Fruit fly (Drosophila melanogaster): ENCODE data around the gene yip2.

The yip2 gene

dm6 chr2L:9894871-9895364, 20.1 kb upstream of the yip2 start, which contains the start of gene Bka (continued):
- peak; percentile 91 for TF ChIP-seq dm (GFP tag; optimal IDR thresholded peaks at IDR 0.05)
- TF ChIP-seq ERR (GFP tag; optimal IDR thresholded peaks at IDR 0.05): peak; percentile 0
- no peak for TF ChIP-seq hkb (optimal IDR thresholded peaks at IDR 0.05)
- TF ChIP-seq hkb (GFP tag; IDR thresholded peaks at IDR 0.05): peak; percentile 59
- peak; percentile 79 for TF ChIP-seq Sry-δ (GFP tag; optimal IDR thresholded peaks at IDR 0.05)
- TF ChIP-seq en (GFP tag; optimal IDR thresholded peaks at IDR 0.05): no peak
- TF ChIP-seq stc (GFP tag; IDR thresholded peaks at IDR 0.05): no peak
- peak; percentile 56 for TF ChIP-seq CTCF (GFP tag; optimal IDR thresholded peaks at IDR 0.05)
- TF ChIP-seq NFAT (GFP tag; IDR thresholded peaks at IDR 0.05): peak; percentile 69; the same call in 1 of the 2 replicates
- no peak for TF ChIP-seq tin (GFP tag; optimal IDR thresholded peaks at IDR 0.05)
- TF ChIP-seq CG10462 (GFP tag; optimal IDR thresholded peaks at IDR 0.05): no peak
- peak; percentile 15 for TF ChIP-seq Mad (GFP tag; optimal IDR thresholded peaks at IDR 0.05)
- TF ChIP-seq CG7357 (GFP tag; IDR thresholded peaks at IDR 0.05): no peak
- TF ChIP-seq gsb-n (tag; optimal IDR thresholded peaks at IDR 0.05): peak; percentile 66
- TF ChIP-seq chif (GFP tag; optimal IDR thresholded peaks at IDR 0.05): no peak
- TF ChIP-seq CG11456 (GFP tag; IDR thresholded peaks at IDR 0.05): no peak
- TF ChIP-seq phol (tag; optimal IDR thresholded peaks at IDR 0.05): peak; percentile 100
- peak; percentile 39 for TF ChIP-seq Dek (tag; optimal IDR thresholded peaks at IDR 0.05)
- TF ChIP-seq pita (GFP tag; optimal IDR thresholded peaks at IDR 0.05): no peak
- no peak for TF ChIP-seq sim (GFP tag; IDR thresholded peaks at IDR 0.05)
- TF ChIP-seq NK7.1 (GFP tag; optimal IDR thresholded peaks at IDR 0.05): no peak
- peak; percentile 47 for TF ChIP-seq Fer3 (tag; optimal IDR thresholded peaks at IDR 0.05)
- no peak for TF ChIP-seq br (optimal IDR thresholded peaks at IDR 0.05)
- peak; percentile 72 for TF ChIP-seq Vsx1 (GFP tag; optimal IDR thresholded peaks at IDR 0.05)
- no peak for TF ChIP-seq tgo (GFP tag; IDR thresholded peaks at IDR 0.05)
- TF ChIP-seq MTF-1 (GFP tag; optimal IDR thresholded peaks at IDR 0.05; ENCODE audit: borderline replicate concordance): peak; percentile 51
- peak; percentile 78 for TF ChIP-seq CG1603 (tag; optimal IDR thresholded peaks at IDR 0.05)
- TF ChIP-seq kah (GFP tag; optimal IDR thresholded peaks at IDR 0.05): peak; percentile 45
- TF ChIP-seq CG1529 (GFP tag; optimal IDR thresholded peaks at IDR 0.05): peak; percentile 26
- TF ChIP-seq CG12942 (GFP tag; optimal IDR thresholded peaks at IDR 0.05): no peak
- TF ChIP-seq Scr (GFP tag; IDR thresholded peaks at IDR 0.05; ENCODE audit: partially characterized antibody): peak; percentile 99
- peak; percentile 33; the same call in 1 of the 2 replicates for TF ChIP-seq Atf6 (GFP tag; IDR thresholded peaks at IDR 0.05)
- peak; percentile 49 for TF ChIP-seq CG12155 (GFP tag; optimal IDR thresholded peaks at IDR 0.05)
- no peak for TF ChIP-seq CG11398 (GFP tag; optimal IDR thresholded peaks at IDR 0.05)
- peak; percentile 27; the same call in 1 of the 3 replicates for TF ChIP-seq otp (GFP tag; IDR thresholded peaks at IDR 0.05)
- TF ChIP-seq GATAe (GFP tag; conservative IDR thresholded peaks at IDR 0.05): no peak
- no peak for TF ChIP-seq fd102C (GFP tag; optimal IDR thresholded peaks at IDR 0.05)
- no peak for TF ChIP-seq sc (optimal IDR thresholded peaks at IDR 0.05)
- TF ChIP-seq sc (GFP tag; optimal IDR thresholded peaks at IDR 0.05): peak; percentile 43
- TF ChIP-seq PHDP (tag; optimal IDR thresholded peaks at IDR 0.05): peak; percentile 69
- peak; percentile 55 for TF ChIP-seq CG12769 (tag; optimal IDR thresholded peaks at IDR 0.05)
- peak; percentile 76 for TF ChIP-seq CG15601 (tag; optimal IDR thresholded peaks at IDR 0.05)
- TF ChIP-seq cato (GFP tag; optimal IDR thresholded peaks at IDR 0.05; ENCODE audit: borderline replicate concordance): peak; percentile 31
- peak; percentile 80 for TF ChIP-seq CG13775 (GFP tag; optimal IDR thresholded peaks at IDR 0.05)
- peak in 1 of 2 experiments; percentile 52 for TF ChIP-seq Hr51 (GFP tag; optimal IDR thresholded peaks at IDR 0.05)
- peak; percentile 40 for TF ChIP-seq CG4328 (GFP tag; optimal IDR thresholded peaks at IDR 0.05)
- TF ChIP-seq CG34224 (GFP tag; IDR thresholded peaks at IDR 0.05; ENCODE audit: partially characterized antibody): peak; percentile 99
- TF ChIP-seq HmgZ (tag; optimal IDR thresholded peaks at IDR 0.05): peak; percentile 83
- no peak for TF ChIP-seq H2.0 (GFP tag; IDR thresholded peaks at IDR 0.05)
- peak; percentile 42 for TF ChIP-seq CG3407 (GFP tag; optimal IDR thresholded peaks at IDR 0.05)
- peak; percentile 31; the same call in 1 of the 2 replicates for TF ChIP-seq chm (GFP tag; IDR thresholded peaks at IDR 0.05)
- TF ChIP-seq CG9797 (GFP tag; optimal IDR thresholded peaks at IDR 0.05): peak; percentile 57

Data from whole organism, embryonic.